Fruit fly (Drosophila melanogaster) whole organism, embryonic: ENCODE data around the gene CG7906.

Source experiments
- CG10366 ChIP-seq: fragments of 200-800 bp; sonication (Bioruptor generic); IDR thresholded peaks from 2 replicates; pipeline ENCODE4 v1.3.6; 2022; ENCODE audit warnings: missing biosample characterization, missing genetic modification characterization
- CG5953 ChIP-seq: fragments of 200-800 bp; sonication (Bioruptor generic); IDR thresholded peaks from 2 replicates; pipeline ENCODE4 v1.3.6; 2022; ENCODE audit warnings: missing biosample characterization, missing genetic modification characterization
- CG6683 ChIP-seq: fragments of 200-800 bp; sonication (Bioruptor generic); optimal IDR thresholded peaks from 2 replicates; lab custom pipeline; 2017; ENCODE audit warnings: missing biosample characterization, mild to moderate bottlenecking, missing genetic modification characterization, missing genetic modification reagents
- Chrac-16 ChIP-seq: fragments of 200-800 bp; sonication (Bioruptor generic); optimal IDR thresholded peaks from 3 replicates; lab custom pipeline; 2016; ENCODE audit warnings: missing biosample characterization, missing genetic modification characterization
- fd3F ChIP-seq: fragments of 200-800 bp; sonication (Bioruptor generic); optimal IDR thresholded peaks from 2 replicates; lab custom pipeline; 2018; ENCODE audit warnings: missing biosample characterization, mild to moderate bottlenecking, missing genetic modification characterization, moderate library complexity
- grau ChIP-seq: fragments of 200-800 bp; optimal IDR thresholded peaks from 3 replicates; lab custom pipeline; 2019; ENCODE audit warnings: missing biosample characterization, mild to moderate bottlenecking, missing genetic modification characterization, moderate library complexity
- h ChIP-seq: fragments of >200 bp; optimal IDR thresholded peaks from 2 replicates; lab custom pipeline; 2017
- run ChIP-seq: fragments of 200-800 bp; sonication (Bioruptor generic); optimal IDR thresholded peaks from 3 replicates; lab custom pipeline; 2018; ENCODE audit warnings: missing biosample characterization, mild to moderate bottlenecking, missing genetic modification characterization
- sisA ChIP-seq: fragments of 200-800 bp; sonication (Bioruptor generic); IDR thresholded peaks from 2 replicates; pipeline ENCODE4 v1.3.6; 2022; ENCODE audit warnings: missing biosample characterization, missing genetic modification characterization
- usp ChIP-seq: fragments of >200 bp; optimal IDR thresholded peaks from 2 replicates; lab custom pipeline; 2017; ENCODE audit warnings: missing biosample characterization, missing genetic modification characterization

DNA sequence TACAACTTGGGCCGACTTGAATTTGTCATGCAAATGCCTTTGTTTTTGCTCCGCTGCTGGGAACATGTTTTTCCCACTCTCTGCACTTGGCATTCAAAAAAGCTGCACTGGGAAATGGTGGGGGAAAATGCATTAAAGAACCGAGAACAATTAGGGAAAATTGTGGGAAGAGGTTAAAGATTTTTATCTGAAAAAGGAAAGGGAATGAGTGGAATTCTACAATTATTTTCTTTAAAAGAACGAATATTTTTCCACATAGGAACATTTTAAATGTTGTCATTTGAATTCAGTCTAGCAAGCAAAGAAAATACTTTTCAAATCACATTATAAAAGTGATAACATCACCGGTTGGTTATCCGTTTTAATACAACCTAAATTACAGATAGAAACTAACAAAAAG lies 33.4 kb upstream of the CG7906 start, which contains the start of gene saturn:
- TF ChIP-seq CG10366 (GFP tag; lab: Robert Waterston, UW) (no peak), usp (GFP tag; lab: Kevin White, UChicago) (no peak), CG5953 (no peak), grau (tag; lab: Kevin White, UChicago) (no peak), sisA (GFP tag; lab: Robert Waterston, UW) (no peak), CG6683 (GFP tag; lab: Kevin White, UChicago) (no peak), Chrac-16 (GFP tag; lab: Kevin White, UChicago) (no peak), run (tag; lab: Kevin White, UChicago) (no peak), h (no peak), fd3F (GFP tag; lab: Kevin White, UChicago) (no peak)
